Worm (Caenorhabditis elegans) whole organism, L4 larva: ENCODE data around the gene F40F8.5.

Experiments used
- D1046.2 ChIP-seq: fragments of 200-800 bp; sonication (Bioruptor generic); IDR thresholded peaks from 2 replicates; pipeline ENCODE4 v1.3.6; 2022; ENCODE audit warnings: missing genetic modification characterization, missing compliant biosample characterization
- F10B5.3 ChIP-seq: sonication (generic microtip); optimal IDR thresholded peaks from 2 replicates; lab custom pipeline; 2016; ENCODE audit warnings: mild to moderate bottlenecking, missing genetic modification characterization, missing compliant biosample characterization
- F37D6.2 ChIP-seq: sonication (generic microtip); optimal IDR thresholded peaks from 2 replicates; lab custom pipeline; 2016; ENCODE audit warnings: mild to moderate bottlenecking, missing genetic modification characterization, missing compliant biosample characterization
- F44E2.7 ChIP-seq: fragments of 200-800 bp; sonication (Bioruptor generic); IDR thresholded peaks from 2 replicates; pipeline ENCODE4 v2.1.2; 2022; ENCODE audit warnings: missing genetic modification characterization, missing compliant biosample characterization
- F49E8.2 ChIP-seq: sonication (generic microtip); optimal IDR thresholded peaks from 2 replicates; lab custom pipeline; 2016; ENCODE audit warnings: missing compliant biosample characterization, mild to moderate bottlenecking, missing genetic modification characterization, borderline replicate concordance
- T26A8.4 ChIP-seq: fragments of 200-800 bp; sonication (Bioruptor generic); IDR thresholded peaks from 2 replicates; pipeline ENCODE4 v1.3.6; 2022; ENCODE audit warnings: missing genetic modification characterization, missing compliant biosample characterization
- Y75B8A.6 ChIP-seq: fragments of 200-800 bp; sonication (Bioruptor generic); IDR thresholded peaks from 2 replicates; pipeline ENCODE4 v1.3.6; 2022; ENCODE audit warnings: missing genetic modification reagents, missing genetic modification characterization, missing compliant biosample characterization
- arid-1 ChIP-seq: fragments of 200-800 bp; sonication (Bioruptor generic); conservative IDR thresholded peaks from 2 replicates; pipeline ENCODE4 v1.3.6; 2022; ENCODE audit warnings: missing genetic modification reagents, missing genetic modification characterization, missing compliant biosample characterization
- ceh-28 ChIP-seq: fragments of 150-350 bp; optimal IDR thresholded peaks from 2 replicates; lab custom pipeline; 2014; ENCODE audit warnings: missing biosample characterization, missing genetic modification reagents, missing genetic modification characterization
- ceh-32 ChIP-seq: sonication (generic microtip); optimal IDR thresholded peaks from 2 replicates; lab custom pipeline; 2016; ENCODE audit warnings: mild to moderate bottlenecking, missing genetic modification characterization, missing compliant biosample characterization; ENCODE audit not compliant: poor library complexity
- ceh-62 ChIP-seq: sonication (generic microtip); optimal IDR thresholded peaks from 2 replicates; lab custom pipeline; 2017; ENCODE audit warnings: missing biosample characterization, missing genetic modification characterization
- ceh-82 ChIP-seq: sonication (generic microtip); optimal IDR thresholded peaks from 2 replicates; lab custom pipeline; 2017; ENCODE audit warnings: missing biosample characterization, missing genetic modification characterization
- cey-2 ChIP-seq: sonication (generic microtip); optimal IDR thresholded peaks from 3 replicates; lab custom pipeline; 2017; ENCODE audit warnings: missing genetic modification characterization, mild to moderate bottlenecking, missing compliant biosample characterization, antibody characterized with exemption, borderline replicate concordance; ENCODE audit not compliant: insufficient read depth
- daf-12 ChIP-seq: fragments of 150-350 bp; optimal IDR thresholded peaks from 2 replicates; lab custom pipeline; 2014; ENCODE audit warnings: missing biosample characterization, missing genetic modification reagents, missing genetic modification characterization
- daf-16 ChIP-seq, 3 experiments: sonication (generic microtip); optimal IDR thresholded peaks; 2 replicates each; lab custom pipeline; 2016 to 2017; ENCODE audit warnings: missing genetic modification characterization in 3 of 3, missing genetic modification reagents in 3 of 3, mild to moderate bottlenecking in 2 of 3, missing compliant biosample characterization in 2 of 3, missing biosample characterization in 1 of 3, moderate library complexity in 1 of 3
- daf-19 ChIP-seq: fragments of 200-800 bp; sonication (Bioruptor generic); conservative IDR thresholded peaks from 2 replicates; pipeline ENCODE4 v1.3.6; 2022; ENCODE audit warnings: missing genetic modification characterization, missing compliant biosample characterization
- daf-8 ChIP-seq: fragments of 200-800 bp; sonication (Bioruptor generic); IDR thresholded peaks from 2 replicates; pipeline ENCODE4 v1.3.6; 2022; ENCODE audit warnings: missing genetic modification characterization, missing compliant biosample characterization
- dmd-8 ChIP-seq: fragments of 200-800 bp; sonication (Bioruptor generic); IDR thresholded peaks from 2 replicates; pipeline ENCODE4 v1.3.6; 2022; ENCODE audit warnings: missing genetic modification characterization, missing compliant biosample characterization
- dmd-9 ChIP-seq: fragments of 200-800 bp; sonication (Bioruptor generic); IDR thresholded peaks from 2 replicates; pipeline ENCODE4 v1.3.6; 2022; ENCODE audit warnings: missing genetic modification reagents, missing genetic modification characterization, missing compliant biosample characterization
- dve-1 ChIP-seq: sonication (generic microtip); optimal IDR thresholded peaks from 2 replicates; lab custom pipeline; 2017; ENCODE audit warnings: antibody characterized with exemption, mild to moderate bottlenecking, missing genetic modification characterization, missing compliant biosample characterization; ENCODE audit not compliant: insufficient read depth
- fkh-10 ChIP-seq: fragments of 150-350 bp; optimal IDR thresholded peaks from 2 replicates; lab custom pipeline; 2014; ENCODE audit warnings: missing biosample characterization, missing genetic modification reagents, missing genetic modification characterization
- gei-8 ChIP-seq: fragments of 200-800 bp; sonication (Bioruptor generic); optimal IDR thresholded peaks from 2 replicates; lab custom pipeline; 2018; ENCODE audit warnings: mild to moderate bottlenecking, missing genetic modification characterization, missing compliant biosample characterization
- hmg-1.1 ChIP-seq: fragments of 200-800 bp; sonication (Bioruptor generic); IDR thresholded peaks from 2 replicates; pipeline ENCODE4 v1.3.6; 2022; ENCODE audit warnings: missing genetic modification reagents, missing genetic modification characterization, missing compliant biosample characterization
- jun-1 ChIP-seq: fragments of 150-350 bp; optimal IDR thresholded peaks from 2 replicates; lab custom pipeline; 2014; ENCODE audit warnings: missing biosample characterization, missing genetic modification reagents, missing genetic modification characterization
- lin-13 ChIP-seq: fragments of 150-350 bp; optimal IDR thresholded peaks from 2 replicates; lab custom pipeline; 2014; ENCODE audit warnings: missing biosample characterization, missing genetic modification reagents, missing genetic modification characterization
- lin-39 ChIP-seq: fragments of 150-350 bp; optimal IDR thresholded peaks from 2 replicates; lab custom pipeline; 2014; ENCODE audit warnings: missing biosample characterization, missing genetic modification reagents, missing genetic modification characterization
- lsy-2 ChIP-seq, 2 experiments: fragments of 150-350 bp in 1 of 2; sonication (generic microtip) in 1 of 2; optimal IDR thresholded peaks; 2 replicates each; lab custom pipeline; 2014 to 2017; ENCODE audit warnings: missing biosample characterization in 2 of 2, missing genetic modification characterization in 2 of 2
- madf-5 ChIP-seq, 2 experiments: fragments of 200-800 bp; sonication (Bioruptor generic); IDR thresholded peaks; 2 replicates each; pipeline ENCODE4 v1.3.6; 2022; ENCODE audit warnings: missing compliant biosample characterization in 2 of 2, missing genetic modification characterization in 2 of 2
- madf-9 ChIP-seq: fragments of 200-800 bp; sonication (Bioruptor generic); conservative IDR thresholded peaks from 2 replicates; pipeline ENCODE4 v1.3.6; 2022; ENCODE audit warnings: missing genetic modification reagents, missing genetic modification characterization, missing compliant biosample characterization
- mep-1 ChIP-seq: fragments of 150-350 bp; sonication (generic microtip); optimal IDR thresholded peaks from 3 replicates; lab custom pipeline; 2014; ENCODE audit warnings: missing biosample characterization, missing genetic modification characterization
- nhr-10 ChIP-seq: fragments of 150-350 bp; optimal IDR thresholded peaks from 2 replicates; lab custom pipeline; 2014; ENCODE audit warnings: missing biosample characterization, missing genetic modification characterization
- nhr-102 ChIP-seq: sonication (generic microtip); optimal IDR thresholded peaks from 2 replicates; lab custom pipeline; 2016; ENCODE audit warnings: mild to moderate bottlenecking, missing genetic modification characterization, moderate library complexity, missing compliant biosample characterization
- nhr-25 ChIP-seq: sonication (generic microtip); optimal IDR thresholded peaks from 2 replicates; lab custom pipeline; 2017; ENCODE audit warnings: missing genetic modification characterization, mild to moderate bottlenecking, missing compliant biosample characterization, antibody characterized with exemption, moderate library complexity, borderline replicate concordance; ENCODE audit not compliant: insufficient read depth
- nhr-28 ChIP-seq: fragments of 150-350 bp; optimal IDR thresholded peaks from 2 replicates; lab custom pipeline; 2014; ENCODE audit warnings: missing biosample characterization, missing genetic modification characterization
- pha-4 ChIP-seq, 2 experiments: fragments of 150-350 bp in 1 of 2; fragments of 200-800 bp in 1 of 2; sonication (Bioruptor generic) in 1 of 2; IDR thresholded peaks in 1 of 2; optimal IDR thresholded peaks in 1 of 2; 2 replicates each; pipeline versions ENCODE4 v1.3.6 to Lab custom; 2014 to 2022; ENCODE audit warnings: missing genetic modification characterization in 2 of 2, missing genetic modification reagents in 2 of 2, missing biosample characterization in 1 of 2, missing compliant biosample characterization in 1 of 2
- set-16 ChIP-seq: fragments of 200-800 bp; sonication (Bioruptor generic); IDR thresholded peaks from 2 replicates; pipeline ENCODE4 v1.3.6; 2022; ENCODE audit warnings: missing genetic modification reagents, missing genetic modification characterization, missing compliant biosample characterization
- snpc-4 ChIP-seq: fragments of 150-350 bp; optimal IDR thresholded peaks from 2 replicates; lab custom pipeline; 2014; ENCODE audit warnings: missing biosample characterization, missing genetic modification characterization
- spr-3 ChIP-seq: fragments of 200-800 bp; sonication (Bioruptor generic); optimal IDR thresholded peaks from 2 replicates; lab custom pipeline; 2018; ENCODE audit warnings: mild to moderate bottlenecking, missing genetic modification characterization, missing compliant biosample characterization
- tag-97 ChIP-seq: fragments of 200-800 bp; sonication (Bioruptor generic); IDR thresholded peaks from 2 replicates; pipeline ENCODE4 v1.3.6; 2022; ENCODE audit warnings: missing genetic modification characterization, missing compliant biosample characterization
- tra-1 ChIP-seq: fragments of 200-800 bp; sonication (Bioruptor generic); IDR thresholded peaks from 2 replicates; pipeline ENCODE4 v1.3.6; 2022; ENCODE audit warnings: missing genetic modification reagents, missing genetic modification characterization, missing compliant biosample characterization
- unc-39 ChIP-seq: sonication (generic microtip); optimal IDR thresholded peaks from 2 replicates; lab custom pipeline; 2017; ENCODE audit warnings: missing biosample characterization, missing genetic modification characterization
- unc-62 ChIP-seq, 3 experiments: fragments of 150-350 bp in 1 of 3; sonication (generic microtip); optimal IDR thresholded peaks in 2 of 3; peaks in 1 of 3; 1 replicate in 1 of 3; 2 replicates in 2 of 3; lab custom pipeline; 2014 to 2017; ENCODE audit warnings: missing biosample characterization in 3 of 3, missing genetic modification characterization in 3 of 3, missing genetic modification reagents in 3 of 3, missing genotype in 1 of 3
- vab-7 ChIP-seq: fragments of 200-800 bp; sonication (Bioruptor generic); IDR thresholded peaks from 2 replicates; pipeline ENCODE4 v1.3.6; 2022; ENCODE audit warnings: missing genetic modification reagents, missing genetic modification characterization, missing compliant biosample characterization
- zag-1 ChIP-seq: fragments of 150-350 bp; optimal IDR thresholded peaks from 2 replicates; lab custom pipeline; 2014; ENCODE audit warnings: missing biosample characterization, missing genetic modification characterization
- zfp-3 ChIP-seq: fragments of 200-800 bp; sonication (Bioruptor generic); conservative IDR thresholded peaks from 2 replicates; pipeline ENCODE4 v1.3.6; 2022; ENCODE audit warnings: missing genetic modification reagents, missing genetic modification characterization, missing compliant biosample characterization
- ztf-7 ChIP-seq: fragments of 150-350 bp; optimal IDR thresholded peaks from 2 replicates; lab custom pipeline; 2014; ENCODE audit warnings: missing biosample characterization, missing genetic modification characterization

F40F8.5 gene

DNA sequence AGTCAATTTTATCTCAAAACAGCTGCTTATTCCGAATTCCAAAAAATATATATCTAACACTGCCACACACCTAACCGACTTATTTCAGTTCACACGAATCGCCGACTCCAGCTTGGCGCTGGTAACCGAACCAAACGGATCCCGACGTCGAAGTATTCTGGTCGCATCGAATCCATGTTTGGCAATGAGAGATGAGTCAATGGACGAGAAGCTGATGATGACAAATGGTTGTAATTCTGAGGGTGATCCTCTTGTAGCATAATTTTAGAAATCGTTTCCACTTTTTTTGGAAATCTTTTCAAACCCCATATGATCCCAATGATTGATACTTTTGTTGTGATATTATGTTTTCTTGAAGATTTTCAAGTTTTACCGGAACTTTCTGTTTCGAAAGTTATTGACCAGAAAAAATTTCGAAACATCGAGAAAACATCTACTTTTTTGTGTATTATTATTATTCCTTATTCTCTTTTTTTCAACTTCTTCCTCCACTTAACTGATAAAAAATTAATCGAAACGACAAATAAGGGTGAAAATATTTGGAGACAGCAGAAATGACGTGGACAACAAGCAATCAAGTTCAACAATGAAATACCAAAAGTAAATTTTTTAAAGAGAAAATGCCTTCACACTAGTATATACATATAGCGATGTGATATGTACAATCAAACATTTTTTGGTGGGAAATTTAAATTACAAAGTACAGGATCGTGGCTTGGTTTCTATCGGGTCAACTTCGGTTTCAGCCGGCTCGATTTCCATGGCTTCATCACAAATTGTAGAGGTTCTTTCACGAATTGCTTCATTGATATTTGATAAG, 15.3 kb upstream of the F40F8.5 start (continued):
- no peak; the same call in 1 of the 2 replicates for TF ChIP-seq pha-4 (GFP tag; IDR thresholded peaks at IDR 0.05; lab: Robert Waterston, UW)
- TF ChIP-seq pha-4 (tag; optimal IDR thresholded peaks at IDR 0.05; lab: Kevin White, UChicago): no peak
- TF ChIP-seq gei-8 (GFP tag; lab: Kevin White, UChicago): peak; percentile 36
- peak; percentile 23; the same call in 1 of the 2 replicates for TF ChIP-seq Y75B8A.6
- no peak for TF ChIP-seq vab-7
- peak; percentile 88 for TF ChIP-seq nhr-102
- no peak for TF ChIP-seq ceh-32 (tag; lab: Kevin White, UChicago)
- TF ChIP-seq F44E2.7: no peak
- peak; percentile 43 for TF ChIP-seq jun-1 (tag; lab: Kevin White, UChicago)
- peak; percentile 79 for TF ChIP-seq mep-1 (tag; lab: Kevin White, UChicago)
- TF ChIP-seq dmd-9 (GFP tag; lab: Robert Waterston, UW): no peak
- TF ChIP-seq F49E8.2 (tag; lab: Kevin White, UChicago): no peak
- no peak for TF ChIP-seq hmg-1.1 (GFP tag; lab: Robert Waterston, UW)
- 0 out of 2 replicates have a peak, but pooled peaks have one; percentile 28 for TF ChIP-seq D1046.2 (GFP tag; lab: Robert Waterston, UW)
- TF ChIP-seq F37D6.2: no peak
- TF ChIP-seq fkh-10 (GFP tag; lab: Kevin White, UChicago): no peak
- TF ChIP-seq T26A8.4 (GFP tag; lab: Robert Waterston, UW): peak; percentile 91
- TF ChIP-seq daf-12: no peak
- no peak for TF ChIP-seq cey-2 (tag; lab: Kevin White, UChicago)
- no peak for TF ChIP-seq tag-97
- peak; percentile 71 for TF ChIP-seq nhr-10 (tag; lab: Kevin White, UChicago)
- TF ChIP-seq daf-16 (GFP tag; optimal IDR thresholded peaks at IDR 0.05; lab: Kevin White, UChicago): peak in 1 of 2 experiments; percentile 76
- peak; percentile 63 for TF ChIP-seq daf-16 (tag; optimal IDR thresholded peaks at IDR 0.05; lab: Kevin White, UChicago)
- no peak for TF ChIP-seq nhr-28 (tag; lab: Kevin White, UChicago)
- TF ChIP-seq lin-39 (tag; lab: Kevin White, UChicago): no peak
- TF ChIP-seq madf-9 (GFP tag; lab: Robert Waterston, UW): peak; percentile 56; the same call in 1 of the 2 replicates
- TF ChIP-seq lin-13 (GFP tag; lab: Kevin White, UChicago): no peak
- peak; percentile 24 to 87 for TF ChIP-seq unc-62 (GFP tag; optimal IDR thresholded peaks at IDR 0.05 in 1 of 2; lab: Kevin White, UChicago)
- TF ChIP-seq unc-62 (tag; optimal IDR thresholded peaks at IDR 0.05; lab: Kevin White, UChicago): no peak
- TF ChIP-seq set-16: no peak
- peak; percentile 77; the same call in 1 of the 2 replicates for TF ChIP-seq arid-1 (GFP tag; lab: Robert Waterston, UW)
- TF ChIP-seq madf-5 (GFP tag; IDR thresholded peaks at IDR 0.05; lab: Robert Waterston, UW): no peak
- TF ChIP-seq zfp-3 (GFP tag; lab: Robert Waterston, UW): peak; percentile 89; the same call in 1 of the 2 replicates
- TF ChIP-seq zag-1: no peak
- no peak for TF ChIP-seq snpc-4
- TF ChIP-seq lsy-2 (tag; optimal IDR thresholded peaks at IDR 0.05; lab: Kevin White, UChicago): peak in 1 of 2 experiments; percentile 15
- TF ChIP-seq tra-1: peak; percentile 66; the same call in 1 of the 2 replicates
- no peak for TF ChIP-seq unc-39 (tag; lab: Kevin White, UChicago)
- TF ChIP-seq ceh-28 (tag; lab: Kevin White, UChicago): no peak
- peak; percentile 69 for TF ChIP-seq dve-1 (tag; lab: Kevin White, UChicago)
- TF ChIP-seq nhr-25: no peak
- TF ChIP-seq spr-3 (GFP tag; lab: Kevin White, UChicago): no peak
- no peak for TF ChIP-seq ztf-7
- TF ChIP-seq ceh-82 (tag; lab: Kevin White, UChicago): no peak
- no peak for TF ChIP-seq ceh-62 (tag; lab: Kevin White, UChicago)
- no peak for TF ChIP-seq dmd-8 (GFP tag; lab: Robert Waterston, UW)
- TF ChIP-seq F10B5.3 (tag; lab: Kevin White, UChicago): no peak
- no peak for TF ChIP-seq daf-19 (GFP tag; lab: Robert Waterston, UW)
- 0 out of 2 replicates have a peak, but pooled peaks have one; percentile 65 for TF ChIP-seq daf-8 (GFP tag; lab: Robert Waterston, UW)
